Fruit fly (Drosophila melanogaster): ENCODE data around the gene RpS19b.
A peak's percentile ranks its signal among the peaks of the same experiment; 100 is the strongest.

The RpS19b gene

dm6 chr3R:23941643-23942424 lies 8.5 kb upstream of the RpS19b start (continued):
- TF ChIP-seq CG6765 (GFP tag; optimal IDR thresholded peaks at IDR 0.05) (peak; percentile 18), Myb (GFP tag; optimal IDR thresholded peaks at IDR 0.05) (peak; percentile 23), CG3065 (GFP tag; optimal IDR thresholded peaks at IDR 0.05) (no peak), slbo (GFP tag; IDR thresholded peaks at IDR 0.05) (peak; percentile 59), ems (GFP tag; optimal IDR thresholded peaks at IDR 0.05) (no peak), Oaz (GFP tag; IDR thresholded peaks at IDR 0.05) (0 out of 2 replicates have a peak, but pooled peaks have one; percentile 43), eyg (GFP tag; optimal IDR thresholded peaks at IDR 0.05) (no peak), hth (optimal IDR thresholded peaks at IDR 0.05) (no peak), ac (GFP tag; optimal IDR thresholded peaks at IDR 0.05) (no peak), Mrtf (GFP tag; IDR thresholded peaks at IDR 0.05) (no peak), CG3995 (GFP tag; optimal IDR thresholded peaks at IDR 0.05) (no peak), Eip74EF (GFP tag; optimal IDR thresholded peaks at IDR 0.05) (no peak), NC2α (GFP tag; optimal IDR thresholded peaks at IDR 0.05) (no peak), CG1647 (GFP tag; optimal IDR thresholded peaks at IDR 0.05) (no peak), nerfin-1 (tag; optimal IDR thresholded peaks at IDR 0.05) (no peak), CG7357 (GFP tag; IDR thresholded peaks at IDR 0.05) (no peak), klu (GFP tag; IDR thresholded peaks at IDR 0.05) (no peak), Blimp-1 (GFP tag; optimal IDR thresholded peaks at IDR 0.05) (peak; percentile 27), kay (GFP tag; optimal IDR thresholded peaks at IDR 0.05) (no peak), yki (optimal IDR thresholded peaks at IDR 0.05) (no peak), CG12744 (GFP tag; optimal IDR thresholded peaks at IDR 0.05) (no peak), sd (tag; optimal IDR thresholded peaks at IDR 0.05) (no peak), CG14441 (GFP tag; IDR thresholded peaks at IDR 0.05) (peak; percentile 60; the same call in 1 of the 2 replicates), hbn (GFP tag; IDR thresholded peaks at IDR 0.05; ENCODE audit: partially characterized antibody) (no peak), gcm (GFP tag; optimal IDR thresholded peaks at IDR 0.05) (no peak), pho (GFP tag; optimal IDR thresholded peaks at IDR 0.05) (peak; percentile 24), CG12299 (tag; optimal IDR thresholded peaks at IDR 0.05) (no peak), CG17912 (GFP tag; optimal IDR thresholded peaks at IDR 0.05) (no peak), Dbx (GFP tag; IDR thresholded peaks at IDR 0.05) (no peak), CG10209 (GFP tag; optimal IDR thresholded peaks at IDR 0.05) (peak; percentile 32), kni (GFP tag; optimal IDR thresholded peaks at IDR 0.05) (no peak), zf30C (GFP tag; optimal IDR thresholded peaks at IDR 0.05) (no peak), CG10462 (GFP tag; optimal IDR thresholded peaks at IDR 0.05) (no peak), Bteb2 (GFP tag; optimal IDR thresholded peaks at IDR 0.05) (peak; percentile 1), CG9437 (GFP tag; optimal IDR thresholded peaks at IDR 0.05) (peak; percentile 17), CG14965 (GFP tag; optimal IDR thresholded peaks at IDR 0.05; ENCODE audit: borderline replicate concordance) (no peak), al (GFP tag; IDR thresholded peaks at IDR 0.05) (0 out of 2 replicates have a peak, but pooled peaks have one; percentile 28), CG7786 (GFP tag; optimal IDR thresholded peaks at IDR 0.05) (peak; percentile 31), CG17568 (GFP tag; optimal IDR thresholded peaks at IDR 0.05) (no peak), chn (GFP tag; optimal IDR thresholded peaks at IDR 0.05) (no peak), so (GFP tag; IDR thresholded peaks at IDR 0.05) (no peak), CG31224 (GFP tag; IDR thresholded peaks at IDR 0.05) (no peak), abd-A (tag; optimal IDR thresholded peaks at IDR 0.05) (no peak), CG6813 (GFP tag; optimal IDR thresholded peaks at IDR 0.05) (no peak), CG2889 (GFP tag; IDR thresholded peaks at IDR 0.05) (no peak; the same call in 2 of the 3 replicates), Mad (GFP tag; optimal IDR thresholded peaks at IDR 0.05) (peak; percentile 7), Hr39 (optimal IDR thresholded peaks at IDR 0.05) (no peak), Doc2 (GFP tag; IDR thresholded peaks at IDR 0.05) (no peak), CoRest (tag; optimal IDR thresholded peaks at IDR 0.05) (peak; percentile 31), CG15011 (GFP tag; optimal IDR thresholded peaks at IDR 0.05) (no peak), CG11695 (GFP tag; IDR thresholded peaks at IDR 0.05) (peak; percentile 37; the same call in 1 of the 3 replicates)
